Worm (Caenorhabditis elegans) whole organism, L4 larva: ENCODE measurements around the gene C53B7.6.

Experiments
- F37D6.2 ChIP-seq: sonication (generic microtip); optimal IDR thresholded peaks from 2 replicates; lab custom pipeline; 2016; ENCODE audit warnings: mild to moderate bottlenecking, missing genetic modification characterization, missing compliant biosample characterization
- F44E2.7 ChIP-seq: fragments of 200-800 bp; sonication (Bioruptor generic); IDR thresholded peaks from 2 replicates; pipeline ENCODE4 v2.1.2; 2022; ENCODE audit warnings: missing genetic modification characterization, missing compliant biosample characterization
- T20F7.1 ChIP-seq: fragments of 200-800 bp; sonication (Bioruptor generic); optimal IDR thresholded peaks from 2 replicates; lab custom pipeline; 2018; ENCODE audit warnings: mild to moderate bottlenecking, missing genetic modification characterization, missing compliant biosample characterization
- Y48G9A.11 ChIP-seq: fragments of 200-800 bp; sonication (Bioruptor generic); IDR thresholded peaks from 2 replicates; pipeline ENCODE4 v1.3.6; 2022; ENCODE audit warnings: missing genetic modification reagents, missing genetic modification characterization, missing compliant biosample characterization
- aha-1 ChIP-seq: fragments of 150-350 bp; peaks from one replicate; lab custom pipeline; 2014; ENCODE audit warnings: missing biosample characterization, missing genetic modification characterization
- aly-2 ChIP-seq: sonication (generic microtip); optimal IDR thresholded peaks from 2 replicates; lab custom pipeline; 2018; ENCODE audit warnings: missing biosample characterization, missing genetic modification characterization
- ama-1 ChIP-seq: fragments of 150-350 bp; optimal IDR thresholded peaks from 2 replicates; lab custom pipeline; 2014; ENCODE audit warnings: inconsistent platforms, mixed read lengths
- ceh-62 ChIP-seq: sonication (generic microtip); optimal IDR thresholded peaks from 2 replicates; lab custom pipeline; 2017; ENCODE audit warnings: missing biosample characterization, missing genetic modification characterization
- ces-1 ChIP-seq: fragments of 150-350 bp; sonication (generic microtip); optimal IDR thresholded peaks from 4 replicates; lab custom pipeline; 2014; ENCODE audit warnings: missing biosample characterization, missing genetic modification reagents, missing genetic modification characterization
- ctbp-1 ChIP-seq: fragments of 200-800 bp; sonication (Bioruptor generic); IDR thresholded peaks from 2 replicates; pipeline ENCODE4 v1.3.6; 2022; ENCODE audit warnings: missing genetic modification reagents, missing genetic modification characterization, missing compliant biosample characterization
- daf-16 ChIP-seq, 3 experiments: sonication (generic microtip); optimal IDR thresholded peaks; 2 replicates each; lab custom pipeline; 2016 to 2017; ENCODE audit warnings: missing genetic modification characterization in 3 of 3, missing genetic modification reagents in 3 of 3, mild to moderate bottlenecking in 2 of 3, missing compliant biosample characterization in 2 of 3, missing biosample characterization in 1 of 3, moderate library complexity in 1 of 3
- dmd-8 ChIP-seq: fragments of 200-800 bp; sonication (Bioruptor generic); IDR thresholded peaks from 2 replicates; pipeline ENCODE4 v1.3.6; 2022; ENCODE audit warnings: missing genetic modification characterization, missing compliant biosample characterization
- dmd-9 ChIP-seq: fragments of 200-800 bp; sonication (Bioruptor generic); IDR thresholded peaks from 2 replicates; pipeline ENCODE4 v1.3.6; 2022; ENCODE audit warnings: missing genetic modification reagents, missing genetic modification characterization, missing compliant biosample characterization
- duxl-1 ChIP-seq: sonication (generic microtip); optimal IDR thresholded peaks from 2 replicates; lab custom pipeline; 2016; ENCODE audit warnings: mild to moderate bottlenecking, missing genetic modification characterization, moderate library complexity, missing compliant biosample characterization; ENCODE audit not compliant: poor library complexity
- fkh-10 ChIP-seq: fragments of 150-350 bp; optimal IDR thresholded peaks from 2 replicates; lab custom pipeline; 2014; ENCODE audit warnings: missing biosample characterization, missing genetic modification reagents, missing genetic modification characterization
- gei-8 ChIP-seq: fragments of 200-800 bp; sonication (Bioruptor generic); optimal IDR thresholded peaks from 2 replicates; lab custom pipeline; 2018; ENCODE audit warnings: mild to moderate bottlenecking, missing genetic modification characterization, missing compliant biosample characterization
- hlh-11 ChIP-seq: fragments of 200-800 bp; sonication (Bioruptor generic); optimal IDR thresholded peaks from 2 replicates; lab custom pipeline; 2018; ENCODE audit warnings: mild to moderate bottlenecking, missing genetic modification characterization, missing compliant biosample characterization
- hmg-1.1 ChIP-seq: fragments of 200-800 bp; sonication (Bioruptor generic); IDR thresholded peaks from 2 replicates; pipeline ENCODE4 v1.3.6; 2022; ENCODE audit warnings: missing genetic modification reagents, missing genetic modification characterization, missing compliant biosample characterization
- lim-7 ChIP-seq: fragments of 200-800 bp; sonication (Bioruptor generic); IDR thresholded peaks from 2 replicates; pipeline ENCODE4 v1.3.6; 2022; ENCODE audit warnings: missing genetic modification characterization, missing compliant biosample characterization
- lin-15B ChIP-seq: fragments of 150-350 bp; sonication (generic microtip); optimal IDR thresholded peaks from 3 replicates; lab custom pipeline; 2014; ENCODE audit warnings: missing biosample characterization, missing genetic modification characterization
- lin-38 ChIP-seq: fragments of 200-800 bp; sonication (Bioruptor generic); IDR thresholded peaks from 2 replicates; pipeline ENCODE4 v1.3.6; 2022; ENCODE audit warnings: missing genetic modification reagents, missing genetic modification characterization, missing compliant biosample characterization
- lsy-2 ChIP-seq, 2 experiments: fragments of 150-350 bp in 1 of 2; sonication (generic microtip) in 1 of 2; optimal IDR thresholded peaks; 2 replicates each; lab custom pipeline; 2014 to 2017; ENCODE audit warnings: missing biosample characterization in 2 of 2, missing genetic modification characterization in 2 of 2
- madf-5 ChIP-seq, 2 experiments: fragments of 200-800 bp; sonication (Bioruptor generic); IDR thresholded peaks; 2 replicates each; pipeline ENCODE4 v1.3.6; 2022; ENCODE audit warnings: missing compliant biosample characterization in 2 of 2, missing genetic modification characterization in 2 of 2
- mxl-2 ChIP-seq: fragments of 200-800 bp; sonication (Bioruptor generic); conservative IDR thresholded peaks from 2 replicates; pipeline ENCODE4 v1.3.6; 2022; ENCODE audit warnings: missing genetic modification reagents, missing genetic modification characterization, missing compliant biosample characterization
- nhr-102 ChIP-seq: sonication (generic microtip); optimal IDR thresholded peaks from 2 replicates; lab custom pipeline; 2016; ENCODE audit warnings: mild to moderate bottlenecking, missing genetic modification characterization, moderate library complexity, missing compliant biosample characterization
- nhr-111 ChIP-seq: fragments of 200-800 bp; sonication (Bioruptor generic); optimal IDR thresholded peaks from 2 replicates; lab custom pipeline; 2018; ENCODE audit warnings: mild to moderate bottlenecking, missing genetic modification characterization, missing compliant biosample characterization
- nhr-41 ChIP-seq: fragments of 200-800 bp; sonication (Bioruptor generic); IDR thresholded peaks from 2 replicates; pipeline ENCODE4 v1.3.6; 2022; ENCODE audit warnings: missing genetic modification reagents, missing genetic modification characterization, missing compliant biosample characterization
- pha-4 ChIP-seq, 2 experiments: fragments of 150-350 bp in 1 of 2; fragments of 200-800 bp in 1 of 2; sonication (Bioruptor generic) in 1 of 2; IDR thresholded peaks in 1 of 2; optimal IDR thresholded peaks in 1 of 2; 2 replicates each; pipeline versions ENCODE4 v1.3.6 to Lab custom; 2014 to 2022; ENCODE audit warnings: missing genetic modification characterization in 2 of 2, missing genetic modification reagents in 2 of 2, missing biosample characterization in 1 of 2, missing compliant biosample characterization in 1 of 2
- unc-62 ChIP-seq, 3 experiments: fragments of 150-350 bp in 1 of 3; sonication (generic microtip); optimal IDR thresholded peaks in 2 of 3; peaks in 1 of 3; 1 replicate in 1 of 3; 2 replicates in 2 of 3; lab custom pipeline; 2014 to 2017; ENCODE audit warnings: missing biosample characterization in 3 of 3, missing genetic modification characterization in 3 of 3, missing genetic modification reagents in 3 of 3, missing genotype in 1 of 3
- vab-7 ChIP-seq: fragments of 200-800 bp; sonication (Bioruptor generic); IDR thresholded peaks from 2 replicates; pipeline ENCODE4 v1.3.6; 2022; ENCODE audit warnings: missing genetic modification reagents, missing genetic modification characterization, missing compliant biosample characterization
- zag-1 ChIP-seq: fragments of 150-350 bp; optimal IDR thresholded peaks from 2 replicates; lab custom pipeline; 2014; ENCODE audit warnings: missing biosample characterization, missing genetic modification characterization

Gene C53B7.6

DNA sequence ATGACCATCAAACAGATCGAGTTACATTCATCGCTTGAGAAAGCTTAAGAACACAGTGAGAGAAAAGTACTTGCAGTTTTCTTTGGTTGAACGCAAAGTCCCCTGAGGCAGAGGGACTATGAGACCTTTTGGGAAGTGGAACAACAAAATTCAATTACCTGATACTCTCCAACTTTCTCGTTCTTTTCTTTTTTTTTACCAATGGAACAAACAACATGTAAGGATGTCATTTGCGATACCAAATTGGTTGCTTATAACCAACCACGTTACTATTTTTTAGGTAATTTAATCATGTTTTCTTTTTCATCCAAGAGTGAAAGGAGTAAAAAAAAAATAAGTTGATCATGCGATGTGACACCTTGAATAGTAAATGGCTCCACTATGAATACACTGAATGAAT, 11.8 kb downstream of the C53B7.6 start:
- TF ChIP-seq hmg-1.1 (GFP tag; lab: Robert Waterston, UW) (0 out of 2 replicates have a peak, but pooled peaks have one; percentile 18), unc-62 (GFP tag; optimal IDR thresholded peaks at IDR 0.05 in 1 of 2; lab: Kevin White, UChicago) (peak in 1 of 2 experiments; percentile 32), unc-62 (tag; optimal IDR thresholded peaks at IDR 0.05; lab: Kevin White, UChicago) (no peak), lim-7 (no peak), ces-1 (GFP tag; lab: Kevin White, UChicago) (peak; percentile 91), ctbp-1 (GFP tag; lab: Robert Waterston, UW) (peak; percentile 31; the same call in 1 of the 2 replicates), fkh-10 (peak; percentile 16), lsy-2 (tag; optimal IDR thresholded peaks at IDR 0.05; lab: Kevin White, UChicago) (no peak)

DNA sequence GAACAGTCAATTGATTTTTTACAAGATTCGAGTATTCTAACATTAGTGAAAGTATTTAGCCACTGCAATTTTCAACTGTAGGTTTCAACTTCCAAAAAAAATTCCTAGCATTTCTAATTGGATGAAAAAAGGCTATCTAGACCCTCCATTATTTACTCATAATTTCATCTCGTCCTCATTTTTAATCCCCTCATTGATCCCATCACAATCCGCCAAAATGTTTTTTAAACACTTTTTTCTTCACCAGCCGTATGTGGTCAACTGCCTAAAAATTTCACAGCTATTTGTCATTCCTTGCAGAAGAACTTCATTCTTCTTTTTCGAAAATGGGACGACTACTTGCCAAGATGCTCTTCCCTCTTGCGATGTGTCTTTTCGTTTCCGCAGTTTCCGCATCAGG, 15.3 kb downstream of the C53B7.6 start, which contains the start of gene rig-3:
Gene rig-3 (plus strand): TSS at position 301 of the 400 bp plus-strand sequence.
- peak in 1 of 2 experiments; percentile 87 for TF ChIP-seq unc-62 (GFP tag; optimal IDR thresholded peaks at IDR 0.05 in 1 of 2; lab: Kevin White, UChicago)
- TF ChIP-seq unc-62 (tag; optimal IDR thresholded peaks at IDR 0.05; lab: Kevin White, UChicago): no peak
- TF ChIP-seq ama-1 (lab: Kevin White, UChicago): no peak

DNA sequence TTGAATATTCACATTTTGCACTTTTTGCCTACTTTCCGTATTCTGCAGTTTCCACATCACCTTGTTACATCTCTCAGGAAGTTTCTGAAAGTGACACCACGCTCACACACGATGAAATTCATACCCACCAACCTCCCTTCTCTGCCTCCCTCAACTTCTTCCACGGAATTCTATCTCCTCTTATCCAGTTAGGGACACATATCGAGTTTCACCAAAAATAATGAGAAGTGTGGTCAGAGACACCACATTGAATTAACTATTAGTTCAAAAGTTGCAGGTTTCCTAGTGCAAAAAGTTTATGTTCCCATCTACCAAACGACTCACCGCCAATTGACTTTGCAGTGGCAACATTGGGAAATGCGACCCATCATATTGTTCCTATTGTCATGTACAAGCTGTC, 18.2 kb downstream of the C53B7.6 start:
- TF ChIP-seq lin-15B (tag; lab: Kevin White, UChicago) (no peak), aha-1 (tag; lab: Kevin White, UChicago) (peak; percentile 29), aly-2 (tag; lab: Kevin White, UChicago) (no peak), unc-62 (GFP tag; optimal IDR thresholded peaks at IDR 0.05 in 1 of 2; lab: Kevin White, UChicago) (peak in 1 of 2 experiments; percentile 96), unc-62 (tag; optimal IDR thresholded peaks at IDR 0.05; lab: Kevin White, UChicago) (no peak)

DNA sequence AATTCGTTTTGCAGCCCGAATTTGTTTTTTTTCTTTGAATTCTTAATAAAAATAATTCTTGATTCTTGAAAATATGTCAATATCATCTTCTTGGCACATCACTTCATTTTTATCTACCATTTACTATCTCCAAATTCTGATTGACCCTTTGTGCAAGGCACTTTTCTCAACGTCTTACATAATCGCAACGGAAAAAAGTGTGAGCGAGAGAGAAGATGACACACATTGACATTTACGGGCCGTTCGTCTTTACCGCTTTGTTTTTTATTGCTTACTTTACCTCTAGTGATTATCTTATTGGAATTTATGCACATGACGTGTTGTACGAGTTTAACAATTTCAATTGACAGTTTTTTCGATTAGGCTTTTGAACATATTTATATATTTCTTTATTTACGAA, 20.0 kb downstream of the C53B7.6 start:
- TF ChIP-seq aha-1 (tag; lab: Kevin White, UChicago) (peak; percentile 72), vab-7 (GFP tag; lab: Robert Waterston, UW) (no peak)

DNA sequence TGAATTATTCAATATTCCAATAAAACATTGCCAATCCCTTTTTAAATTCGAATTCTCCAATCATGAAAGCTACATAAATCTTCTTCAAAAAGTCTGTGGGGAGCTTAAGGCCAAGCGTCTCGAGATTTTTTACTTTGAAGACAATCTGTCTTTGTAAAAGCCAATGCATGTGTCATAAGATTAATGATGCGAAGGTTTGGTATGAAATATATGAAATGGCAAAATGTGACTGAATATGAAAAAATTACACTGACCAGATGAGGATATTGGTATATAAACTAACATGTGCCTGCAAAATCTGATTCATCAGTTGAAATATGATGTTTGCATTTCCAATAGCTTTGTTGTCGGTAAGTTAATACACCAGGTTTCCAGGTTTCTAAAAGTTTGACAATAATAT, 22.6 kb downstream of the C53B7.6 start, which contains the start of gene C53B7.2:
Gene C53B7.2 (plus strand): TSS at position 301 of the 400 bp plus-strand sequence.
- TF ChIP-seq nhr-111 (no peak), pha-4 (GFP tag; IDR thresholded peaks at IDR 0.05; lab: Robert Waterston, UW) (peak; percentile 33; the same call in 1 of the 2 replicates), pha-4 (tag; optimal IDR thresholded peaks at IDR 0.05; lab: Kevin White, UChicago) (no peak)

DNA sequence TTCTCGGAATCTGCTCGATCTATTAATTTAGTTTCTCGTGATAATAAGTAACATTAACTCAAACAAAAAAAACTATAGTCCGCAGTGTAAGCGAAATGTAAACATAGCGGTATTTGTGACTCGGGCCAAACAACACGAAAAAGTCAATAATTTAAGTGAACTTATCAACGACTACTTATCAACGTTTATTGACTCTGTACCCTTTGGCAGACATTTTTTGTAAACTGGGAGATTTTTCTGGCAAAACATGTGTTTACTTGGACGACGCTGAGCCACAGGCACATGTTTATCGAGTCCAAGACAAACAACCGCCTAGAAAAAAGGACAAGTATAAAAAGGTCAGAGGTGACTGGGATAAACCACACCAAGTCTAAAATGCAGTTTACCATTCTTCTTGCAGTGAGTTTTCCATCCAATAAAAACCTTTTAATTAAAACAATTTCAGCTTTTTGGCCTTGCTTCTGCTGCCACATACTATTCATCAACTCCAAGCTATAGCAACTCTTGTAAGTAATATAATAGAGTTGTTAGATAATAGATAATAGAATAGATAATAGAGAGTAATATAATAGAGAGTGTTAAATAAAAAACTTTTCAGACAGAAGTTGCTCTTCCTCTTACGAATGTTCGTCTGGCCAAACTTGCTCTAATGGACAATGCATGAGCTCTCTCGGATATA, 24.0 kb downstream of the C53B7.6 start, which contains the start of gene C53B7.3:
Gene C53B7.3 (plus strand): TSS at position 362 of the 679 bp plus-strand sequence.
- TF ChIP-seq daf-16 (GFP tag; optimal IDR thresholded peaks at IDR 0.05; lab: Kevin White, UChicago) (peak in 1 of 2 experiments; percentile 78), daf-16 (tag; optimal IDR thresholded peaks at IDR 0.05; lab: Kevin White, UChicago) (no peak), pha-4 (GFP tag; IDR thresholded peaks at IDR 0.05; lab: Robert Waterston, UW) (no peak), pha-4 (tag; optimal IDR thresholded peaks at IDR 0.05; lab: Kevin White, UChicago) (peak; percentile 44), nhr-111 (no peak), unc-62 (GFP tag; optimal IDR thresholded peaks at IDR 0.05 in 1 of 2; lab: Kevin White, UChicago) (peak in 1 of 2 experiments; percentile 92), unc-62 (tag; optimal IDR thresholded peaks at IDR 0.05; lab: Kevin White, UChicago) (no peak)

DNA sequence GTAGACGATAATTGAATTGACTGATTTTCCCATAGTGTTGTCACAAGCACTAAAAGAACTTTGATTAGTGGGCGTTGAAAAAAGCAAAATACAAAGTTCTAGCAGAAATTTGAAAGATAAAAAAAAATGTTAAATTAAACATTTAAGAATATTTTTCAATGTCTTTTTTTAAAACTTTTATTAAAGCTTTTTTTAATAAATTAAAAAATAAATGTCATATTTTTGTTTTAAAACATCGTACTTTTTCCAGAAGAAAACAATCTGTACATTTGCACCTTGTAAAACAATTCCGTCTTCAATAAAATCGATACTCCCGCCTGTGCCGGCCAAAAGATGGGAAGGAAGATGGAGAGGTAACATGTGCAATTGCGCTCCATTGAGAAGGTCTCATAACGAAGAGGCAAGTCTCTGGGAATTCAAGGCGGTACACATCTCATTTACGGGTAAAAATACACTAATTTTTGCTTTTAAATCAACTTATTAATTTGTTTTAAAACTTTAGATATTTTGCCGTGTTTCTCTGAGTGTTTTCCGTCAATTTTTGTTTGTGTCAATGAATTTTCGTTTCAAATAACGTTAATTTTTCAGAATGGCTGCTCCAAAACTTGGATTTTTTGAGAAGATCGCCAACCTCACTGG, 27.8 kb downstream of the C53B7.6 start, which contains the start of the genes glr-6 and asg-2:
Gene glr-6 (minus strand): TSS at position 51 of the 639 bp plus-strand sequence.
Gene asg-2 (plus strand): TSS at position 589 of the 639 bp plus-strand sequence.
- TF ChIP-seq unc-62 (GFP tag; optimal IDR thresholded peaks at IDR 0.05 in 1 of 2; lab: Kevin White, UChicago) (no peak), unc-62 (tag; optimal IDR thresholded peaks at IDR 0.05; lab: Kevin White, UChicago) (no peak), hlh-11 (tag; lab: Kevin White, UChicago) (peak; percentile 75), dmd-8 (no peak), dmd-9 (GFP tag; lab: Robert Waterston, UW) (no peak), pha-4 (GFP tag; IDR thresholded peaks at IDR 0.05; lab: Robert Waterston, UW) (0 out of 2 replicates have a peak, but pooled peaks have one; percentile 48), pha-4 (tag; optimal IDR thresholded peaks at IDR 0.05; lab: Kevin White, UChicago) (peak; percentile 95), gei-8 (GFP tag; lab: Kevin White, UChicago) (no peak), T20F7.1 (peak; percentile 68), F37D6.2 (tag; lab: Kevin White, UChicago) (peak; percentile 0), mxl-2 (no peak), ctbp-1 (GFP tag; lab: Robert Waterston, UW) (0 out of 2 replicates have a peak, but pooled peaks have one; percentile 39), nhr-111 (no peak), ceh-62 (tag; lab: Kevin White, UChicago) (no peak), F44E2.7 (GFP tag; lab: Robert Waterston, UW) (no peak), aha-1 (tag; lab: Kevin White, UChicago) (peak; percentile 96), zag-1 (tag; lab: Kevin White, UChicago) (no peak), duxl-1 (tag; lab: Kevin White, UChicago) (peak; percentile 22), nhr-41 (no peak), Y48G9A.11 (GFP tag; lab: Robert Waterston, UW) (no peak), madf-5 (GFP tag; IDR thresholded peaks at IDR 0.05; lab: Robert Waterston, UW) (no peak), vab-7 (GFP tag; lab: Robert Waterston, UW) (no peak), lin-38 (GFP tag; lab: Robert Waterston, UW) (peak; percentile 97), nhr-102 (peak; percentile 21)
